Fruit fly (Drosophila melanogaster) whole organism, pupa: ENCODE results near the gene CG3603.

Source experiments
- CG13204 ChIP-seq: fragments of 200-800 bp; sonication (Bioruptor generic); optimal IDR thresholded peaks from 2 replicates; lab custom pipeline; 2018; ENCODE audit warnings: missing biosample characterization, mild to moderate bottlenecking, missing genetic modification characterization, moderate library complexity
- CG34367 ChIP-seq: fragments of 200-800 bp; sonication (Bioruptor generic); optimal IDR thresholded peaks from 2 replicates; lab custom pipeline; 2018; ENCODE audit warnings: missing biosample characterization, mild to moderate bottlenecking, missing genetic modification characterization
- D1 ChIP-seq: fragments of 200-800 bp; sonication (Bioruptor generic); optimal IDR thresholded peaks from 2 replicates; lab custom pipeline; 2018; ENCODE audit warnings: missing biosample characterization, mild to moderate bottlenecking, missing genetic modification characterization, moderate library complexity
- Ets98B ChIP-seq: fragments of 200-800 bp; sonication (Bioruptor generic); IDR thresholded peaks from 2 replicates; pipeline ENCODE4 v1.3.6; 2022; ENCODE audit warnings: missing biosample characterization, missing genetic modification characterization
- Pif1B ChIP-seq: fragments of 200-800 bp; sonication (Bioruptor generic); optimal IDR thresholded peaks from 3 replicates; lab custom pipeline; 2016; ENCODE audit warnings: missing biosample characterization, missing genetic modification characterization
- gl ChIP-seq: fragments of 200-800 bp; sonication (Bioruptor generic); optimal IDR thresholded peaks from 2 replicates; lab custom pipeline; 2018; ENCODE audit warnings: missing biosample characterization, mild to moderate bottlenecking, missing genetic modification characterization

DNA sequence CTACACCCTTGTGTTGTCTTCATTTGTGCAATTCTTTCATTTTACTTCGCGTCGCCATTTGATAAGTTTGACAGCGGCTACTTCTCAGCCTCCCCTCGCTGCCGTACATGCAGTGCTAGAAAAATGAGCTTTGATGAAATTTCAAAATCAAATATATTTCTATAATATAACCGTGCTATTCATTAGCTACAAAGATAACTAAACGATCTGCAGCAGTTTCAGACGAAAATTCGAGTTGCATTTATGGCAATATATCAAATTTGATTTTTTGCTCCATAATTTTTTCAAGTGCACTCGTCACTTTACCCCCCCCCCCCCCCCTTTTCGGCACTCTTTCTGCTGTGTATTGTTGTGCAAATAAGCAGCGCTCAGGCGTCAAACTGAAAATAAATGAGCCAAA is 35.3 kb upstream of the CG3603 start:
- no peak for TF ChIP-seq gl
- no peak for TF ChIP-seq Ets98B (GFP tag; lab: Robert Waterston, UW)
- no peak for TF ChIP-seq Pif1B (GFP tag; lab: Kevin White, UChicago)
- no peak for TF ChIP-seq CG13204 (GFP tag; lab: Kevin White, UChicago)
- TF ChIP-seq CG34367 (tag; lab: Kevin White, UChicago), result no peak
- TF ChIP-seq D1 (tag; lab: Kevin White, UChicago), result no peak
